Worm (Caenorhabditis elegans) whole organism, L4 larva: ENCODE measurements around the gene gcst-1.

ENCODE experiments used
- F44E2.7 ChIP-seq: fragments of 200-800 bp; sonication (Bioruptor generic); IDR thresholded peaks from 2 replicates; pipeline ENCODE4 v2.1.2; 2022; ENCODE audit warnings: missing genetic modification characterization, missing compliant biosample characterization
- F49E8.2 ChIP-seq: sonication (generic microtip); optimal IDR thresholded peaks from 2 replicates; lab custom pipeline; 2016; ENCODE audit warnings: missing compliant biosample characterization, mild to moderate bottlenecking, missing genetic modification characterization, borderline replicate concordance
- R02D3.7 ChIP-seq: fragments of 150-350 bp; sonication (generic microtip); optimal IDR thresholded peaks from 3 replicates; lab custom pipeline; 2014; ENCODE audit warnings: missing biosample characterization, missing genetic modification characterization
- Y5F2A.4 ChIP-seq: fragments of 200-800 bp; sonication (Bioruptor generic); optimal IDR thresholded peaks from 2 replicates; lab custom pipeline; 2018; ENCODE audit warnings: mild to moderate bottlenecking, missing genetic modification characterization, missing compliant biosample characterization
- Y75B8A.6 ChIP-seq: fragments of 200-800 bp; sonication (Bioruptor generic); IDR thresholded peaks from 2 replicates; pipeline ENCODE4 v1.3.6; 2022; ENCODE audit warnings: missing genetic modification reagents, missing genetic modification characterization, missing compliant biosample characterization
- aly-2 ChIP-seq: sonication (generic microtip); optimal IDR thresholded peaks from 2 replicates; lab custom pipeline; 2018; ENCODE audit warnings: missing biosample characterization, missing genetic modification characterization
- arid-1 ChIP-seq: fragments of 200-800 bp; sonication (Bioruptor generic); conservative IDR thresholded peaks from 2 replicates; pipeline ENCODE4 v1.3.6; 2022; ENCODE audit warnings: missing genetic modification reagents, missing genetic modification characterization, missing compliant biosample characterization
- ceh-82 ChIP-seq: sonication (generic microtip); optimal IDR thresholded peaks from 2 replicates; lab custom pipeline; 2017; ENCODE audit warnings: missing biosample characterization, missing genetic modification characterization
- daf-12 ChIP-seq: fragments of 150-350 bp; optimal IDR thresholded peaks from 2 replicates; lab custom pipeline; 2014; ENCODE audit warnings: missing biosample characterization, missing genetic modification reagents, missing genetic modification characterization
- dmd-8 ChIP-seq: fragments of 200-800 bp; sonication (Bioruptor generic); IDR thresholded peaks from 2 replicates; pipeline ENCODE4 v1.3.6; 2022; ENCODE audit warnings: missing genetic modification characterization, missing compliant biosample characterization
- dmd-9 ChIP-seq: fragments of 200-800 bp; sonication (Bioruptor generic); IDR thresholded peaks from 2 replicates; pipeline ENCODE4 v1.3.6; 2022; ENCODE audit warnings: missing genetic modification reagents, missing genetic modification characterization, missing compliant biosample characterization
- dpl-1 ChIP-seq: fragments of 150-350 bp; optimal IDR thresholded peaks from 2 replicates; lab custom pipeline; 2014; ENCODE audit warnings: missing biosample characterization, missing genetic modification reagents, missing genetic modification characterization
- duxl-1 ChIP-seq: sonication (generic microtip); optimal IDR thresholded peaks from 2 replicates; lab custom pipeline; 2016; ENCODE audit warnings: mild to moderate bottlenecking, missing genetic modification characterization, moderate library complexity, missing compliant biosample characterization; ENCODE audit not compliant: poor library complexity
- egl-27 ChIP-seq: sonication (generic microtip); optimal IDR thresholded peaks from 3 replicates; lab custom pipeline; 2017; ENCODE audit warnings: missing biosample characterization, missing genetic modification reagents, missing genetic modification characterization
- egl-43 ChIP-seq: fragments of 200-800 bp; sonication (Bioruptor generic); IDR thresholded peaks from 2 replicates; pipeline ENCODE4 v1.3.6; 2022; ENCODE audit warnings: missing genetic modification reagents, missing genetic modification characterization, missing compliant biosample characterization
- fkh-10 ChIP-seq: fragments of 150-350 bp; optimal IDR thresholded peaks from 2 replicates; lab custom pipeline; 2014; ENCODE audit warnings: missing biosample characterization, missing genetic modification reagents, missing genetic modification characterization
- gei-8 ChIP-seq: fragments of 200-800 bp; sonication (Bioruptor generic); optimal IDR thresholded peaks from 2 replicates; lab custom pipeline; 2018; ENCODE audit warnings: mild to moderate bottlenecking, missing genetic modification characterization, missing compliant biosample characterization
- hif-1 ChIP-seq, 2 experiments: sonication (generic microtip); optimal IDR thresholded peaks; 2 replicates each; lab custom pipeline; 2016 to 2017; ENCODE audit warnings: missing compliant biosample characterization in 2 of 2, missing genetic modification characterization in 2 of 2, missing genetic modification reagents in 2 of 2, missing genotype in 2 of 2, mild to moderate bottlenecking in 1 of 2
- hlh-30 ChIP-seq: sonication (generic microtip); optimal IDR thresholded peaks from 2 replicates; lab custom pipeline; 2017; ENCODE audit warnings: antibody characterized with exemption, mild to moderate bottlenecking, missing genetic modification characterization, missing compliant biosample characterization; ENCODE audit not compliant: insufficient read depth
- lin-1 ChIP-seq: fragments of 200-800 bp; sonication (Bioruptor generic); IDR thresholded peaks from 2 replicates; pipeline ENCODE4 v1.3.6; 2022; ENCODE audit warnings: missing genetic modification reagents, missing genetic modification characterization, missing compliant biosample characterization
- lin-13 ChIP-seq: fragments of 150-350 bp; optimal IDR thresholded peaks from 2 replicates; lab custom pipeline; 2014; ENCODE audit warnings: missing biosample characterization, missing genetic modification reagents, missing genetic modification characterization
- lin-15B ChIP-seq: fragments of 150-350 bp; sonication (generic microtip); optimal IDR thresholded peaks from 3 replicates; lab custom pipeline; 2014; ENCODE audit warnings: missing biosample characterization, missing genetic modification characterization
- lin-29 ChIP-seq: fragments of 200-800 bp; sonication (Bioruptor generic); IDR thresholded peaks from 2 replicates; pipeline ENCODE4 v1.3.6; 2022; ENCODE audit warnings: missing genetic modification reagents, missing genetic modification characterization, missing compliant biosample characterization
- lin-38 ChIP-seq: fragments of 200-800 bp; sonication (Bioruptor generic); IDR thresholded peaks from 2 replicates; pipeline ENCODE4 v1.3.6; 2022; ENCODE audit warnings: missing genetic modification reagents, missing genetic modification characterization, missing compliant biosample characterization
- lsy-2 ChIP-seq, 2 experiments: fragments of 150-350 bp in 1 of 2; sonication (generic microtip) in 1 of 2; optimal IDR thresholded peaks; 2 replicates each; lab custom pipeline; 2014 to 2017; ENCODE audit warnings: missing biosample characterization in 2 of 2, missing genetic modification characterization in 2 of 2
- madf-5 ChIP-seq, 2 experiments: fragments of 200-800 bp; sonication (Bioruptor generic); IDR thresholded peaks; 2 replicates each; pipeline ENCODE4 v1.3.6; 2022; ENCODE audit warnings: missing compliant biosample characterization in 2 of 2, missing genetic modification characterization in 2 of 2
- madf-9 ChIP-seq: fragments of 200-800 bp; sonication (Bioruptor generic); conservative IDR thresholded peaks from 2 replicates; pipeline ENCODE4 v1.3.6; 2022; ENCODE audit warnings: missing genetic modification reagents, missing genetic modification characterization, missing compliant biosample characterization
- mdl-1 ChIP-seq, 2 experiments: fragments of 150-350 bp in 1 of 2; sonication (generic microtip) in 1 of 2; optimal IDR thresholded peaks; 2 replicates each; lab custom pipeline; 2014 to 2017; ENCODE audit warnings: missing biosample characterization in 2 of 2, missing genetic modification characterization in 2 of 2
- mdt-29 ChIP-seq: fragments of 200-800 bp; sonication (Bioruptor generic); IDR thresholded peaks from 2 replicates; pipeline ENCODE4 v1.3.6; 2022; ENCODE audit warnings: missing genetic modification reagents, missing genetic modification characterization, missing compliant biosample characterization
- mxl-2 ChIP-seq: fragments of 200-800 bp; sonication (Bioruptor generic); conservative IDR thresholded peaks from 2 replicates; pipeline ENCODE4 v1.3.6; 2022; ENCODE audit warnings: missing genetic modification reagents, missing genetic modification characterization, missing compliant biosample characterization
- nhr-111 ChIP-seq: fragments of 200-800 bp; sonication (Bioruptor generic); optimal IDR thresholded peaks from 2 replicates; lab custom pipeline; 2018; ENCODE audit warnings: mild to moderate bottlenecking, missing genetic modification characterization, missing compliant biosample characterization
- nhr-237 ChIP-seq: sonication (generic microtip); optimal IDR thresholded peaks from 2 replicates; lab custom pipeline; 2017; ENCODE audit warnings: missing biosample characterization, missing genetic modification characterization
- nhr-28 ChIP-seq: fragments of 150-350 bp; optimal IDR thresholded peaks from 2 replicates; lab custom pipeline; 2014; ENCODE audit warnings: missing biosample characterization, missing genetic modification characterization
- nhr-41 ChIP-seq: fragments of 200-800 bp; sonication (Bioruptor generic); IDR thresholded peaks from 2 replicates; pipeline ENCODE4 v1.3.6; 2022; ENCODE audit warnings: missing genetic modification reagents, missing genetic modification characterization, missing compliant biosample characterization
- nhr-6 ChIP-seq: fragments of 150-350 bp; optimal IDR thresholded peaks from 2 replicates; lab custom pipeline; 2014; ENCODE audit warnings: missing biosample characterization, missing genetic modification characterization
- nhr-76 ChIP-seq: fragments of 150-350 bp; optimal IDR thresholded peaks from 2 replicates; lab custom pipeline; 2014; ENCODE audit warnings: missing biosample characterization, missing genetic modification characterization
- pha-4 ChIP-seq, 2 experiments: fragments of 150-350 bp in 1 of 2; fragments of 200-800 bp in 1 of 2; sonication (Bioruptor generic) in 1 of 2; IDR thresholded peaks in 1 of 2; optimal IDR thresholded peaks in 1 of 2; 2 replicates each; pipeline versions ENCODE4 v1.3.6 to Lab custom; 2014 to 2022; ENCODE audit warnings: missing genetic modification characterization in 2 of 2, missing genetic modification reagents in 2 of 2, missing biosample characterization in 1 of 2, missing compliant biosample characterization in 1 of 2
- pqm-1 ChIP-seq: sonication (generic microtip); optimal IDR thresholded peaks from 2 replicates; lab custom pipeline; 2017; ENCODE audit warnings: missing biosample characterization, missing genetic modification characterization
- saeg-2 ChIP-seq: fragments of 200-800 bp; sonication (Bioruptor generic); IDR thresholded peaks from 2 replicates; pipeline ENCODE4 v1.3.6; 2022; ENCODE audit warnings: missing genetic modification reagents, missing genetic modification characterization, missing compliant biosample characterization
- skn-1 ChIP-seq: fragments of 150-350 bp; optimal IDR thresholded peaks from 2 replicates; lab custom pipeline; 2014; ENCODE audit warnings: missing biosample characterization, missing genetic modification characterization
- snpc-1.2 ChIP-seq: fragments of 200-800 bp; sonication (Bioruptor generic); IDR thresholded peaks from 2 replicates; pipeline ENCODE4 v1.3.6; 2022; ENCODE audit warnings: missing genetic modification reagents, missing genetic modification characterization, missing compliant biosample characterization
- tag-97 ChIP-seq: fragments of 200-800 bp; sonication (Bioruptor generic); IDR thresholded peaks from 2 replicates; pipeline ENCODE4 v1.3.6; 2022; ENCODE audit warnings: missing genetic modification characterization, missing compliant biosample characterization
- tra-1 ChIP-seq: fragments of 200-800 bp; sonication (Bioruptor generic); IDR thresholded peaks from 2 replicates; pipeline ENCODE4 v1.3.6; 2022; ENCODE audit warnings: missing genetic modification reagents, missing genetic modification characterization, missing compliant biosample characterization
- unc-130 ChIP-seq: sonication (generic microtip); optimal IDR thresholded peaks from 2 replicates; lab custom pipeline; 2016; ENCODE audit warnings: missing genetic modification reagents, missing genetic modification characterization, missing compliant biosample characterization
- unc-62 ChIP-seq, 3 experiments: fragments of 150-350 bp in 1 of 3; sonication (generic microtip); optimal IDR thresholded peaks in 2 of 3; peaks in 1 of 3; 1 replicate in 1 of 3; 2 replicates in 2 of 3; lab custom pipeline; 2014 to 2017; ENCODE audit warnings: missing biosample characterization in 3 of 3, missing genetic modification characterization in 3 of 3, missing genetic modification reagents in 3 of 3, missing genotype in 1 of 3
- vab-7 ChIP-seq: fragments of 200-800 bp; sonication (Bioruptor generic); IDR thresholded peaks from 2 replicates; pipeline ENCODE4 v1.3.6; 2022; ENCODE audit warnings: missing genetic modification reagents, missing genetic modification characterization, missing compliant biosample characterization
- zag-1 ChIP-seq: fragments of 150-350 bp; optimal IDR thresholded peaks from 2 replicates; lab custom pipeline; 2014; ENCODE audit warnings: missing biosample characterization, missing genetic modification characterization
- zfp-2 ChIP-seq: sonication (generic microtip); optimal IDR thresholded peaks from 2 replicates; lab custom pipeline; 2016; ENCODE audit warnings: mild to moderate bottlenecking, missing genetic modification characterization, missing compliant biosample characterization
- ztf-11 ChIP-seq: fragments of 150-350 bp; optimal IDR thresholded peaks from 2 replicates; lab custom pipeline; 2014; ENCODE audit warnings: missing biosample characterization, missing genetic modification characterization

The gcst-1 gene

ce11 chrV:5687115-5687979 is 25.4 kb upstream of the gcst-1 start, which contains the start of gene F25B4.7 (continued):
- TF ChIP-seq nhr-76 (no peak), mxl-2 (GFP tag; lab: Robert Waterston, UW) (no peak), dpl-1 (GFP tag; lab: Kevin White, UChicago) (no peak), zag-1 (tag; lab: Kevin White, UChicago) (no peak), lin-1 (GFP tag; lab: Robert Waterston, UW) (no peak), dmd-8 (GFP tag; lab: Robert Waterston, UW) (no peak), arid-1 (GFP tag; lab: Robert Waterston, UW) (no peak), nhr-111 (GFP tag; lab: Kevin White, UChicago) (no peak), madf-9 (no peak), mdt-29 (GFP tag; lab: Robert Waterston, UW) (no peak), skn-1 (tag; lab: Kevin White, UChicago) (no peak), daf-12 (no peak), egl-43 (GFP tag; lab: Robert Waterston, UW) (no peak), tra-1 (GFP tag; lab: Robert Waterston, UW) (no peak), hlh-30 (tag; lab: Kevin White, UChicago) (peak; percentile 50), snpc-1.2 (GFP tag; lab: Robert Waterston, UW) (no peak), dmd-9 (GFP tag; lab: Robert Waterston, UW) (no peak), unc-62 (GFP tag; optimal IDR thresholded peaks at IDR 0.05 in 1 of 2; lab: Kevin White, UChicago) (peak in 1 of 2 experiments; percentile 43), unc-62 (tag; optimal IDR thresholded peaks at IDR 0.05; lab: Kevin White, UChicago) (no peak), F49E8.2 (tag; lab: Kevin White, UChicago) (no peak), pha-4 (GFP tag; IDR thresholded peaks at IDR 0.05; lab: Robert Waterston, UW) (no peak), pha-4 (tag; optimal IDR thresholded peaks at IDR 0.05; lab: Kevin White, UChicago) (no peak), madf-5 (GFP tag; IDR thresholded peaks at IDR 0.05; lab: Robert Waterston, UW) (no peak), egl-27 (tag; lab: Kevin White, UChicago) (no peak), gei-8 (GFP tag; lab: Kevin White, UChicago) (no peak), R02D3.7 (tag; lab: Kevin White, UChicago) (no peak), lin-38 (GFP tag; lab: Robert Waterston, UW) (peak; percentile 45), lsy-2 (tag; optimal IDR thresholded peaks at IDR 0.05; lab: Kevin White, UChicago) (peak in 1 of 2 experiments; percentile 13), mdl-1 (tag; optimal IDR thresholded peaks at IDR 0.05; lab: Kevin White, UChicago) (peak in 1 of 2 experiments; percentile 64), nhr-237 (tag; lab: Kevin White, UChicago) (no peak), hif-1 (tag; optimal IDR thresholded peaks at IDR 0.05; lab: Kevin White, UChicago) (no peak), nhr-6 (tag; lab: Kevin White, UChicago) (no peak), nhr-28 (peak; percentile 55), F44E2.7 (no peak), saeg-2 (GFP tag; lab: Robert Waterston, UW) (no peak), zfp-2 (tag; lab: Kevin White, UChicago) (no peak), lin-15B (tag; lab: Kevin White, UChicago) (no peak), tag-97 (GFP tag; lab: Robert Waterston, UW) (no peak), duxl-1 (no peak), aly-2 (no peak), nhr-41 (GFP tag; lab: Robert Waterston, UW) (no peak), fkh-10 (no peak), vab-7 (GFP tag; lab: Robert Waterston, UW) (no peak), pqm-1 (tag; lab: Kevin White, UChicago) (no peak), unc-130 (no peak), lin-13 (GFP tag; lab: Kevin White, UChicago) (no peak), Y75B8A.6 (GFP tag; lab: Robert Waterston, UW) (no peak), ztf-11 (tag; lab: Kevin White, UChicago) (no peak), ceh-82 (tag; lab: Kevin White, UChicago) (no peak), lin-29 (GFP tag; lab: Robert Waterston, UW) (no peak), Y5F2A.4 (no peak)
